Worm (Caenorhabditis elegans) whole organism, midembryonic: ENCODE measurements around the gene istr-1.

Experiments
- T22C8.4 ChIP-seq: fragments of 200-800 bp; sonication (Bioruptor generic); IDR thresholded peaks from 2 replicates; pipeline ENCODE4 v1.3.6; 2022; ENCODE audit warnings: missing genetic modification characterization, missing compliant biosample characterization
- cog-1 ChIP-seq: sonication (generic microtip); optimal IDR thresholded peaks from 2 replicates; lab custom pipeline; 2016; ENCODE audit warnings: missing genetic modification characterization, missing compliant biosample characterization
- flt-1 ChIP-seq: fragments of 200-800 bp; sonication (Bioruptor generic); IDR thresholded peaks from 2 replicates; pipeline ENCODE4 v1.3.6; 2022; ENCODE audit warnings: missing genetic modification characterization, missing compliant biosample characterization
- klf-2 ChIP-seq: fragments of 200-800 bp; sonication (Bioruptor generic); conservative IDR thresholded peaks from 2 replicates; pipeline ENCODE4 v1.3.6; 2022; ENCODE audit warnings: missing genetic modification reagents, missing genetic modification characterization, missing compliant biosample characterization
- med-1 ChIP-seq: sonication (generic microtip); optimal IDR thresholded peaks from 2 replicates; lab custom pipeline; 2017; ENCODE audit warnings: missing genetic modification characterization, mild to moderate bottlenecking, missing compliant biosample characterization, antibody characterized with exemption, missing genetic modification reagents; ENCODE audit not compliant: insufficient read depth
- ref-1 ChIP-seq: fragments of 200-800 bp; sonication (Bioruptor generic); conservative IDR thresholded peaks from 2 replicates; pipeline ENCODE4 v1.3.6; 2022; ENCODE audit warnings: missing genetic modification reagents, missing genetic modification characterization, missing compliant biosample characterization
- tab-1 ChIP-seq: fragments of 200-800 bp; sonication (Bioruptor generic); IDR thresholded peaks from 2 replicates; pipeline ENCODE4 v1.3.6; 2022; ENCODE audit warnings: missing genetic modification characterization, missing compliant biosample characterization
- ztf-23 ChIP-seq: fragments of 200-800 bp; sonication (Bioruptor generic); IDR thresholded peaks from 2 replicates; pipeline ENCODE4 v1.3.6; 2022; ENCODE audit warnings: missing genetic modification reagents, missing genetic modification characterization, missing compliant biosample characterization
- ztf-29 ChIP-seq: fragments of 200-800 bp; sonication (Bioruptor generic); IDR thresholded peaks from 2 replicates; pipeline ENCODE4 v1.3.6; 2022; ENCODE audit warnings: missing genetic modification reagents, missing genetic modification characterization, missing compliant biosample characterization

The istr-1 gene

DNA sequence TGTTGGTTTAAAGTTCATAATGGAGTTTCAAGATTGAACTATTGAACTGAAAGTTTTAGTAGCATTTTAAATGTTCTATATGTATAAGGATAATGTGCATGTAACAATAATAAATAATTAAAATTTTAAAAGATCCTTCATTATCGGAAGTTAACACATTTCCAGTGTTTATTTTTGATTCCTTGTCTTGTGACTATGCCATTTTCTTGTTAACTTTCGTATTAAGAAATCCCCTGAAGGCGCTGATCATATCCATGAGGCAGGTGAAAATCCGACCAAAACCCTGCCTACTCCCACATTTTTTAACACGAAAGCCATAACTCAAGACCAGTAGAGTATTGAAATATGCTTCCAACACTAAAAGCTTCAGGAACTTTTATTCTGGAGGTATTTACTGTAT lies 22.1 kb downstream of the istr-1 start, which contains the start of gene R11D1.7:
Gene R11D1.7, plus strand, starts transcription at position 301 of the 400 bp plus-strand sequence.
- TF ChIP-seq klf-2 (GFP tag; lab: Robert Waterston, UW) = no peak
- TF ChIP-seq T22C8.4 (GFP tag; lab: Robert Waterston, UW) = no peak
- no peak for TF ChIP-seq ref-1 (GFP tag; lab: Robert Waterston, UW)
- no peak for TF ChIP-seq flt-1 (GFP tag; lab: Robert Waterston, UW)
- no peak for TF ChIP-seq ztf-29 (GFP tag; lab: Robert Waterston, UW)
- no peak for TF ChIP-seq cog-1 (tag; lab: Kevin White, UChicago)
- no peak for TF ChIP-seq ztf-23 (GFP tag; lab: Robert Waterston, UW)
- TF ChIP-seq med-1 (GFP tag; lab: Kevin White, UChicago) = no peak
- no peak for TF ChIP-seq tab-1 (GFP tag; lab: Robert Waterston, UW)

DNA sequence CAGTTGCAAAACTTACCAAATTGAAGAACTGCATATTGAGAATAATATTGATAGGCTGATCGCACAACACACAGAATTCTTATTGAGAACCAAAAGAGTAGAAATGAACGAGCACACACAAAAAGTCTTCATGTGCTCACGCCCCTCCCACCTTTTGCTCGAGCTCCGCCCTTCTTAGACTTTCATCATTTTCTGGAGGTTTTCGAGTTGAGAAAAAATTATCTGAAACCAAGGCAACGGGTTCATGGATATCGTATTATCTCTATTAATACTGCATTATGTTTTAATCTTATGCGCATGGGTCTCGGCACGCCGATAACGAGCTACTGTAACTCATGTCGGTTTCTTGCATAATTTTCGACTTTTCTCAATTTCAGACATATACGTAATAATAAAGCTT lies 28.2 kb downstream of the istr-1 start, which contains the start of gene R11D1.12:
Gene R11D1.12, minus strand, starts transcription at position 101 of the 400 bp plus-strand sequence.
- TF ChIP-seq med-1 (GFP tag; lab: Kevin White, UChicago) (no peak), cog-1 (tag; lab: Kevin White, UChicago) (no peak), T22C8.4 (GFP tag; lab: Robert Waterston, UW) (no peak), ztf-23 (GFP tag; lab: Robert Waterston, UW) (no peak), tab-1 (GFP tag; lab: Robert Waterston, UW) (no peak), klf-2 (GFP tag; lab: Robert Waterston, UW) (no peak), ref-1 (GFP tag; lab: Robert Waterston, UW) (no peak), flt-1 (GFP tag; lab: Robert Waterston, UW) (no peak), ztf-29 (GFP tag; lab: Robert Waterston, UW) (no peak)

DNA sequence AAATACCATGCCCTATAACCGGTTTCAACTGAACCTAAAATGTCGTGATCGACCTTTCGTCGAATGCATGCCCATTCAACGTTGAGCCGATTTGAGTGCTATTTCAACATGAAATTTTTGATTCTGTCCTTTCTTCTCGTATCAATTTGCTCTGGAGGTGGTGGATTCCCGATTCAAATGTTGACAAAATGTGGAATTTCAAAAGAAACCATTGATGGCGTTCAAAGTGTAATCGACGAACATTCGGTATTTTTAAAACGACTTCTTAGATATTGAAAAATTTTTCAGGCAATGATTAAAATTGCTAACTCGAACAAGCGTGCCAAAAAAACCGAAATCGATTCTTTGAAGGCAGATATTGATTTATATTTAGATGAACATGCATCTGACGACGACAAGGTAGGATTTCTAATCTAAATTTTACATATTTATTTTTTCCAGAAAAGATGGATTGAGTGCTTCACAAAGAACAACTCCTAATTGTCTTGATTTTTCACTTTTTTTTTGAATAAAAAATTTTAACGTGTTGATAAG lies 29.5 kb downstream of the istr-1 start, which contains the start of gene R11D1.13:
Gene R11D1.13, plus strand, starts transcription at position 51 of the 534 bp plus-strand sequence.
- TF ChIP-seq flt-1 (GFP tag; lab: Robert Waterston, UW) (no peak), tab-1 (GFP tag; lab: Robert Waterston, UW) (no peak), cog-1 (tag; lab: Kevin White, UChicago) (no peak), T22C8.4 (GFP tag; lab: Robert Waterston, UW) (no peak), ref-1 (GFP tag; lab: Robert Waterston, UW) (no peak), ztf-23 (GFP tag; lab: Robert Waterston, UW) (no peak), med-1 (GFP tag; lab: Kevin White, UChicago) (no peak)

DNA sequence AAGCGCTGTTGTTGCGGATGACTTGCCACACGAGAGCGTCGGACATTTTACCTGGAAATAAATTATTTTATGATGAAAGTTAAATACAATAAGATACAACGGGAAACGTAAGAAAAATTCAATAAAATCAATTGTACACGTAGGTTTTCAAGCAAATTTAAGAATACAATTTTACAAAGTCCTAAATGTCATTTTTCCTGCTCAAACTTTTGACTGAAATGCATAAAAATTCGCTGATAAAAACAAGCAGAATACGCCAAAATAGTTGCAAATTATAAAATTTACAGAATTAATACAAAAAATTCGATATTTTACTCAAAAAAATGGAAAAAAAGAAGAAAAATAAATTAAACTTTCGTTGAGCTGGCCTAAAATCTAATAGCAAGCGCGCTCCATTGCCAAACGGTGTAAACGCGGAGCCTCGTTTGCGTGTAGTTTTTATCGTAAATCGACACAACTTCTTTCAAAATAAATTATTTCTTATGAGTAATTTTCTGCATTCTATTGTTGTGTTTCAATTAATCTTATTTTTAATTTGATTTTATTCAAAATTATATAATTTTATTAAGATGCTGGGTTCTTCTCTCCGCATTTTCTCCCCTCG lies 30.5 kb downstream of the istr-1 start, which contains the start of the genes rpl-28 and mrpl-49:
Gene rpl-28, minus strand, starts transcription at position 51 of the 604 bp plus-strand sequence.
Gene mrpl-49, plus strand, starts transcription at position 570 of the 604 bp plus-strand sequence.
- TF ChIP-seq flt-1 (GFP tag; lab: Robert Waterston, UW) = no peak
- TF ChIP-seq klf-2 (GFP tag; lab: Robert Waterston, UW) = no peak
- TF ChIP-seq tab-1 (GFP tag; lab: Robert Waterston, UW) = no peak
- TF ChIP-seq T22C8.4 (GFP tag; lab: Robert Waterston, UW) = no peak
- no peak for TF ChIP-seq ztf-29 (GFP tag; lab: Robert Waterston, UW)
- no peak for TF ChIP-seq ref-1 (GFP tag; lab: Robert Waterston, UW)
- TF ChIP-seq cog-1 (tag; lab: Kevin White, UChicago) = peak; percentile 60
- TF ChIP-seq ztf-23 (GFP tag; lab: Robert Waterston, UW) = peak; percentile 67
- TF ChIP-seq med-1 (GFP tag; lab: Kevin White, UChicago) = no peak

DNA sequence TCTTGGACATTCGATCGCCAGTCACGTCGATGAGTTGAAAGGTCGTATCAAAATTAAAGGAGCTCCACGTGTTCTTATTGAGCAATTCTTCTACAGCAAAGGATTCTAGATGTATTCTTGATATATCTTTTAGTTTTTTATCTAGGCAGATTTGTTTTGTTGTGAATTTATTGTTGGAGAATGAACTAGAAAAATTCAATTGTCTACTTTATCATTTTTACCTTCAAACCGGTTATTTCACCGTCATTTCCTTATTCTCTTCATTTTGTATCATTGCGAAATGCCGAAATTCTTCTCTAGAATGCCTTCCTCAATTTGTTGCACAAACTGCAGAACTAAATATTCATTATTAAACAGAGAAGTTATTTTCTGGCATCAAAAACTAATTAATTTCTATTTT lies 31.6 kb downstream of the istr-1 start, which contains the start of gene R11D1.10:
Gene R11D1.10, plus strand, starts transcription at position 301 of the 400 bp plus-strand sequence.
- TF ChIP-seq ztf-29 (GFP tag; lab: Robert Waterston, UW) = no peak

DNA sequence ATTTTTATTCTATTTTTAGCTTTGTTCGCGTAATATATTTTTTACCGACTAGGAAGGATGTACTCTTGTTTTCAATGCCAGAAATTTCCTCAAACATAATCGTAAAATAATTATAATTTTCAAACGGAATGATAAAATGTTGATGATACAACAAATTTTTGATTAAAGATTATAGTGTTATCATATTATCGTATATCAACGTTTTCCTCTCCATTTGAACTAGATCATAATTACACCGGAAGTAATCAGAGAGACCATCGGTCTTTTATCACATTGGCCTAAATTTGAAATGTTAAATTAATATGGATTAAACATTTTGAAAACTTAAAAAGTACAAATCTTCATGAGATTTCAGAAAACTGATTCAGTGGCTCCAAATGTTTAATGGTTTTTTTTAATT lies 35.1 kb downstream of the istr-1 start:
- no peak for TF ChIP-seq tab-1 (GFP tag; lab: Robert Waterston, UW)

DNA sequence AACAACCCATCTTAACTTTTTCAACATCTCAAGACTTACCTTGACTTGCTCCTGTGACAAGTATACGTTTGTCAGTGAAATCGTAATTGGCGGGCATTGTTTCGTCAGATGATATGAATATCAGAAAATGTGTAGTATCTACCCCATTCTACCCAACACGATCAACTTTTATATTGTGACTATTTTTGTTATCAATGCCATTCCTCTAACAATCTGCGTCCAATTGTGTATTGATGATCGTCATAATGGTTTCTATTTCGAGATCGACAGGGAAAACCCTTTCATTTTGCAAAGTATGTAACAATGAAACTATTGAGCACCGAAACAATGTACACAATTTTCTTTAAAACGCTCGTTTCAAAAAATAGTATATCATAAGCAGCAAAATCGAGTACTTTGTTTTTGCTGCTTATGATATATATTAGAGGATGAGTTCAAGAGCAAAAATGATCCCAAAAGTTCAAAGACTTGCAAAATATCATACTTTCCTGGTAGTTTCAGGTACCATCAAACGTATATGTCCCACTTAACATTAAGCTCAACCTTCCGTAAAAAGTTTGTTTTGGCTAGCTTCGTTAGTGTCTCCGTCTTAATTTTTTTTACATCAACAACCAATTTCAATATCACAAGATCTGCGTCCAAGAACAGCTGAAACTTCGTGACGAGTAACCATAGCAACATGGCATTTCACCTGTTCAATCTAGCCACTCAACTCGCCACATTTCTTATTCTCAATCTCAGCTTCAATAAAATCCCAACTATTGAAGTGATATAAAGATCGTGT lies 36.0 kb downstream of the istr-1 start, which contains the start of the genes dhs-21 and xbx-9:
Gene dhs-21, minus strand, starts transcription at position 181 of the 784 bp plus-strand sequence.
Gene xbx-9, plus strand, starts transcription at position 734 of the 784 bp plus-strand sequence.
- TF ChIP-seq cog-1 (tag; lab: Kevin White, UChicago) (no peak), klf-2 (GFP tag; lab: Robert Waterston, UW) (no peak), ztf-29 (GFP tag; lab: Robert Waterston, UW) (no peak), tab-1 (GFP tag; lab: Robert Waterston, UW) (no peak), ztf-23 (GFP tag; lab: Robert Waterston, UW) (no peak), med-1 (GFP tag; lab: Kevin White, UChicago) (no peak), flt-1 (GFP tag; lab: Robert Waterston, UW) (no peak), T22C8.4 (GFP tag; lab: Robert Waterston, UW) (no peak), ref-1 (GFP tag; lab: Robert Waterston, UW) (no peak)

DNA sequence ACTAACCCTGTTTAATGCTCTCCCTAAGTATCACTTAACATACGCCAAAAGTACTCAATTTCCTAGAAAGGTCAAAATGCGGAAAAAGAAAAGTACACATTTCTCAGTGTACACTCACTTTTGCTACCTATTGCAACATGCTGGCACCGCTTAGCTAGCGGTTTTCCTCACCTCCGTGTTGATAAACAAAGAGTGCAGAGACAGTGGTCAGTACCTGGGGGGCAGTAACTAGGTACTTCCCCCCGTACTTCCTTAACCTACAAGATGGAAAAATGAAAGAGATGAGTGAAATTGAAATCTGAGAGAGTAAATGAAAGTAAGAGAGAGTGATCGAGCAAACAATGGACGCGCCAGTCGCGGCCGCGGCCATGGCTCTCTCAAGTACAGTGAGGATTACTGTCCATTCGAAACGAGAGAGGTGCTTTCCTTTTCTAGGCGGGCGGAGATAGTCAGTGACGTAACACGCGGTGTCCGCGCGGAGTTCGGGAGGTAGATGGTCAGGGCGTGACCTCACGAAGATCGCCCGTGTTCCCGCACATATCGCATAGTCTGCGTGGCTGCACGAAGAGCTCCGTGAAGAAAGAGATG lies 38.6 kb downstream of the istr-1 start, which contains the start of gene cky-1:
Gene cky-1, plus strand, starts transcription at position 538 of the 588 bp plus-strand sequence.
- TF ChIP-seq ref-1 (GFP tag; lab: Robert Waterston, UW) (no peak), ztf-23 (GFP tag; lab: Robert Waterston, UW) (no peak)
